Fruit fly (Drosophila melanogaster): ENCODE measurements around the gene fog.

Gene fog

DNA sequence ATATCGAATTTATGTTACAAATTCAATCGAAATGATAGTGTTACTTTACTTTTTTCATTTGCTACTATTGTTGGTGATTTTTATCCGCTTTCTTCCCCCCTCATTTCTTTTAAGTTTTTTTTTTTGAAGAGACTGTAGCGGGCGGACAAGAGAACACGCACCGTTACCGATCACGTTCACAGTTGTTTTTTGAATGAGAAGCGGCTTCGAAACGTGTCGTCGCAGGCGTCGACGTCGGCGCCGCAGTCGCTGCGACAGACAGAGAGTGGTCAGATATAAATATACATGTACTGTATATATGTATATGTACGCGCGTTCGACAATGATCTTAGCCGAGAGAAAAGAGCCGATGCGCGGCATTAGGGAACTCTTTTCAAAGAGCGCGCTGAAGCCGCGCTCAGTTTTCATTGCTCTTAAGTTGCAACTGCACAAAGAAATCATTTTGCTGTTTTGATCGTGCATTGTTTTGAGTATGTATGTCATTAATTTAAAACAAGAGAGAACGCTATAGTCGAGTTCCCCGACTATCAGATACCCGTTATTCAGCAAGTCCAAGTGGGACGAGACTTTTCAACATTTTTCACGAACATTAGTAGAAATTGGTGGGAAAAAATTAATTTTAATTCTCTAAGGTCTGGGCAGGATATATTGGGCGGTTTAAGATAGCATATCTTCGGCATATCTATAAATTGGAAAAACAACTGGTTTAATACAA lies at the start of gene fog:
fog (minus strand) TSS at position 201 of the 715 bp plus-strand sequence.
- TF ChIP-seq CG7101 (tag; optimal IDR thresholded peaks at IDR 0.05) (no peak), kay (GFP tag; ENCODE audit: borderline replicate concordance) (no peak), tj (GFP tag; optimal IDR thresholded peaks at IDR 0.05) (no peak), CG33017 (tag; optimal IDR thresholded peaks at IDR 0.05) (no peak), CG12768 (GFP tag; optimal IDR thresholded peaks at IDR 0.05) (no peak), CG11617 (GFP tag; optimal IDR thresholded peaks at IDR 0.05) (no peak), cic (GFP tag; optimal IDR thresholded peaks at IDR 0.05) (no peak), pad (GFP tag; optimal IDR thresholded peaks at IDR 0.05) (peak; percentile 20), Mnt (GFP tag; optimal IDR thresholded peaks at IDR 0.05) (no peak), cnc (optimal IDR thresholded peaks at IDR 0.05) (no peak), toe (GFP tag; optimal IDR thresholded peaks at IDR 0.05) (no peak), ovo (GFP tag; optimal IDR thresholded peaks at IDR 0.05) (peak; percentile 45), Hr96 (GFP tag; optimal IDR thresholded peaks at IDR 0.05) (no peak), bab1 (GFP tag; optimal IDR thresholded peaks at IDR 0.05) (no peak), CG5204 (GFP tag; optimal IDR thresholded peaks at IDR 0.05) (no peak), CG14711 (tag; optimal IDR thresholded peaks at IDR 0.05) (no peak), CG1620 (GFP tag; optimal IDR thresholded peaks at IDR 0.05) (no peak)

DNA sequence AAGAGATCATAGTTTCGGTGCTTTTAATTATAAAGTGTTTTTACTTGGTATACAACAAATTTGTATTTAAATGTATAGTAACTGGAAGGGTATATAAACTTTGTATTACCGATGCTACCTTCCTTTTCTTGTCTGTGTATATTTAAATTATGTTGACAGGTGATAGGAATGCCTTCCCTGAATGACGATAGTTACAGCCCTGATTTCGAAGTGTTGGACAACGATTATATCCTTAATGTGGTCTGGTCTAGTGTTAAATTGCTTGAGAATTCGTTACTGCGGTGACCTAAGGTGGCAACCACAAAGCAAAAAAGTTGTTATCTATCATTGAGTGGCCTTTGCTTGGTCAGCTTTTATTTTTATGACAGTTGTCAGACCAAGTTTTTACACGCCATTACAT lies 17.5 kb upstream of the fog start, which contains the start of gene CG34334:
CG34334 (plus strand) TSS at position 301 of the 400 bp plus-strand sequence.
- TF ChIP-seq tj (GFP tag; optimal IDR thresholded peaks at IDR 0.05) (no peak), bab1 (GFP tag; optimal IDR thresholded peaks at IDR 0.05) (no peak), CG7045 (GFP tag; optimal IDR thresholded peaks at IDR 0.05) (no peak), kay (GFP tag; ENCODE audit: borderline replicate concordance) (no peak), CG33017 (tag; optimal IDR thresholded peaks at IDR 0.05) (no peak), Mnt (GFP tag; optimal IDR thresholded peaks at IDR 0.05) (no peak)

DNA sequence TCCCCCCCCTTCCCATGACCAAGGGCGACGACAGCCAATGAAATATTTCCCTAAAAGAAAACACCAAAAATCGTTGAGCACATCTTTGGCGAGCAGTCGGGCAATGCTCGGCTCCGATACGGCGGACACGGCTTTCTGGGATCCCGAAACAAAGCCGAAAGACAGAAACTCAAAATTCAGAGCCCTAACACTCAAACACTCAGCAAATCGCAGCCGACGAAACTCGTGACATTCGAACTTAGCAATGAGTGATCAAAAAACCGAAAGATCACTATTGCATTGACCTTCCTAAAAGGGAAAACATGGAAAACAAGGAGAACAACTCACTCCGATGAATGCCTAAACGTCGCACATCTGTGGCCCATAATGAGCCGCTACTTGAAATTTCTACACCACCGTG lies 4.3 kb upstream of the fog start:
- no peak for TF ChIP-seq CG7101 (tag; optimal IDR thresholded peaks at IDR 0.05)
- TF ChIP-seq Hr96 (GFP tag; optimal IDR thresholded peaks at IDR 0.05): no peak
- no peak for TF ChIP-seq cic (GFP tag; optimal IDR thresholded peaks at IDR 0.05)
- no peak for TF ChIP-seq tj (GFP tag; optimal IDR thresholded peaks at IDR 0.05)
- TF ChIP-seq CG33017 (tag; optimal IDR thresholded peaks at IDR 0.05): no peak
- no peak for TF ChIP-seq cnc (optimal IDR thresholded peaks at IDR 0.05)
- no peak for TF ChIP-seq CG14711 (tag; optimal IDR thresholded peaks at IDR 0.05)
- no peak for TF ChIP-seq CG7045 (GFP tag; optimal IDR thresholded peaks at IDR 0.05)
- no peak for TF ChIP-seq CG1620 (GFP tag; optimal IDR thresholded peaks at IDR 0.05)
- TF ChIP-seq ovo (GFP tag; optimal IDR thresholded peaks at IDR 0.05): no peak
- no peak for TF ChIP-seq bab1 (GFP tag; optimal IDR thresholded peaks at IDR 0.05)
- no peak for TF ChIP-seq CG11617 (GFP tag; optimal IDR thresholded peaks at IDR 0.05)
- no peak for TF ChIP-seq toe (GFP tag; optimal IDR thresholded peaks at IDR 0.05)
- no peak for TF ChIP-seq Crg-1 (GFP tag; optimal IDR thresholded peaks at IDR 0.05)

DNA sequence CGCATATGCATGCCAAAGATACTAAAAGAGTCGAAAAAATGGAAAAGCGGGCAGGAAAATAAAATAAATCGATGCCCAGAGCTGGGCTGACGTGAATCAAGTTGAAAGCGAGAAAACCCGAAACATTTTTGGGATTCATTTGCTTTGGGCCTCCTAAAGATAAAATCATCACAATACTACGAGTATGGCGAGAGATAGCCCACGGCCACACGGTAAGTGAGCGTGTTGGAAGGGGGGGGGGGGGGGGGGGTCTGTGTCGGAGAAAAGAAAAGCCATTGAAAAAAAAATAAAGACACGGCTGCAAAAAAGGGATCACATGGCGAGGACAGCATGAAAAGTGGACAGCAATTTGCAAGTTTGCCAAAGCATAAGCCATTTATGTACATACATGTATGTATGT lies 3.1 kb upstream of the fog start:
- TF ChIP-seq toe (GFP tag; optimal IDR thresholded peaks at IDR 0.05): no peak
- no peak for TF ChIP-seq bab1 (GFP tag; optimal IDR thresholded peaks at IDR 0.05)
- TF ChIP-seq Clk (GFP tag; optimal IDR thresholded peaks at IDR 0.05): no peak
- TF ChIP-seq Mnt (GFP tag; optimal IDR thresholded peaks at IDR 0.05): no peak
- no peak for TF ChIP-seq CG33017 (tag; optimal IDR thresholded peaks at IDR 0.05)
- no peak for TF ChIP-seq CG12768 (GFP tag; optimal IDR thresholded peaks at IDR 0.05)
- TF ChIP-seq CG14711 (tag; optimal IDR thresholded peaks at IDR 0.05): no peak
- no peak for TF ChIP-seq CG7101 (tag; optimal IDR thresholded peaks at IDR 0.05)
- no peak for TF ChIP-seq CG11617 (GFP tag; optimal IDR thresholded peaks at IDR 0.05)

DNA sequence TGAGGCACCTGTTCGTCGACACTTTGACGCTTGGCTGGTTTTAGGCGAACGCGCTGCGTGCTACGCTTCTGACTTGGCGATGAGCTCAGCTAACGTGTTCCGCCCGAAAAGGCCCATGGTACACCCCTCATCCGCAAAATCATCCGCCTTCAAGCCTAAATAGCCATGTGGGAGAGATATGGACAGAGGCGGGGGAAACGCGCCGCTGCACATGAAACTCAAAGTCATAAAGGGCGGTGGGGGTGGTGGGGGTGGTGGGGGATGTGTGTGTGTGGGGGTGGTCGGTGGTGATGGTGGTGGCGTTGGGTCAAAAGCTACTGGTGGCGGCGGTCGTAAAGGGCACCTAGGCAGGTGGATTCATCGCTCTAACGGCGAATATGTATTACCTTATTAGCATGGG lies 3.7 kb downstream of the fog start:
- TF ChIP-seq cnc (optimal IDR thresholded peaks at IDR 0.05) (no peak), CG33017 (tag; optimal IDR thresholded peaks at IDR 0.05) (no peak), CG7045 (GFP tag; optimal IDR thresholded peaks at IDR 0.05) (no peak), CG11617 (GFP tag; optimal IDR thresholded peaks at IDR 0.05) (no peak), bab1 (GFP tag; optimal IDR thresholded peaks at IDR 0.05) (no peak), toe (GFP tag; optimal IDR thresholded peaks at IDR 0.05) (no peak), CG7101 (tag; optimal IDR thresholded peaks at IDR 0.05) (no peak), CG14711 (tag; optimal IDR thresholded peaks at IDR 0.05) (no peak), pad (GFP tag; optimal IDR thresholded peaks at IDR 0.05) (no peak), tj (GFP tag; optimal IDR thresholded peaks at IDR 0.05) (no peak), Hr96 (GFP tag; optimal IDR thresholded peaks at IDR 0.05) (no peak), CG12768 (GFP tag; optimal IDR thresholded peaks at IDR 0.05) (no peak), kay (GFP tag; ENCODE audit: borderline replicate concordance) (no peak), CG1620 (GFP tag; optimal IDR thresholded peaks at IDR 0.05) (no peak), ovo (GFP tag; optimal IDR thresholded peaks at IDR 0.05) (no peak), Mnt (GFP tag; optimal IDR thresholded peaks at IDR 0.05) (no peak), Clk (GFP tag; optimal IDR thresholded peaks at IDR 0.05) (no peak), Crg-1 (GFP tag; optimal IDR thresholded peaks at IDR 0.05) (no peak)

DNA sequence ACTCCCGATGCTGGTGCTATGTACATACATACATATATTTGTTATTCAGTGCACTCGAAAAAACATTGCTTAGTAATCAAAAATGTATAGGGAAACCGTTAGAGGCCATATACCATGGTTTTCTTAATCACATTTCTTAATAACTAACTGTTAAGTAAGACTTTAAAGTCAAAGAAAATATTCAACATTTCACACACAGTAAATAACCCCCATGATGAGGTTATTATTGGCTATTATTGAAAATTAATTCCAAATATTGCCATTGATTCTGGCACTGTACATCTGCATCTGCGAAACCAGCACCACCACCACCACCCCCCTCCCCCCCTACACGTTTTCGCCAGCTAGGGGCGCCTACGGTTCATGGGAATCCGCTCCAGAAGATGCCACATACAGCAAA lies 7.7 kb downstream of the fog start:
- no peak for TF ChIP-seq CG14711 (tag; optimal IDR thresholded peaks at IDR 0.05)
- TF ChIP-seq CG7045 (GFP tag; optimal IDR thresholded peaks at IDR 0.05): no peak

DNA sequence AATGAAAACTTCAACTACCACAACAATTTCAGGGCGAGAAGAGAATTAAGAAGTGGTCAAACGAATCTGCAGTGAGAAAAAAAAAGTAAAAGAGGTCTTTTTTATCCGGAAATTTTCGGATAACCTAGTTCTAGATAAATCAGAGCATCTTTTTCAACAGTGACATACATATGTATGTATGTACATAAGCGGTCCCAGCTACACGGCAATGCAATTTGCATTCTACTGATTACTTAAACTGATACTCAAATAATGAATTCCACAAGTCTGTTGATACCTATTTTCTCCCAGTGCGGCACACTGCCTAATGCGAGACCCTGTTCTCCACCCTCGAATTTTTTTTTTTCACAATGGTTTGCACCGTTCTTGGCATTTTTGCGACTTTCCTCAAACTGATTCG lies 8.6 kb downstream of the fog start:
- TF ChIP-seq CG12768 (GFP tag; optimal IDR thresholded peaks at IDR 0.05): no peak
- TF ChIP-seq cic (GFP tag; optimal IDR thresholded peaks at IDR 0.05): no peak
- no peak for TF ChIP-seq bab1 (GFP tag; optimal IDR thresholded peaks at IDR 0.05)
- no peak for TF ChIP-seq Crg-1 (GFP tag; optimal IDR thresholded peaks at IDR 0.05)
- TF ChIP-seq CG14711 (tag; optimal IDR thresholded peaks at IDR 0.05): no peak
- no peak for TF ChIP-seq Mnt (GFP tag; optimal IDR thresholded peaks at IDR 0.05)
- TF ChIP-seq CG7045 (GFP tag; optimal IDR thresholded peaks at IDR 0.05): no peak
- no peak for TF ChIP-seq pad (GFP tag; optimal IDR thresholded peaks at IDR 0.05)
- no peak for TF ChIP-seq ovo (GFP tag; optimal IDR thresholded peaks at IDR 0.05)
- no peak for TF ChIP-seq toe (GFP tag; optimal IDR thresholded peaks at IDR 0.05)
- no peak for TF ChIP-seq CG1620 (GFP tag; optimal IDR thresholded peaks at IDR 0.05)
